Fruit fly (Drosophila melanogaster) whole organism: Measurements from ENCODE around the gene Rab1.

Source experiments
- Dll ChIP-seq: fragments of >200 bp; optimal IDR thresholded peaks from 2 replicates; lab custom pipeline; 2017
- EcR ChIP-seq, 2 experiments: fragments of >200 bp; optimal IDR thresholded peaks; 2 replicates each; lab custom pipeline; 2017; ENCODE audit warnings: missing biosample characterization in 2 of 2, missing genetic modification characterization in 2 of 2, missing genetic modification reagents in 2 of 2
- pan ChIP-seq: fragments of >200 bp; optimal IDR thresholded peaks from 2 replicates; lab custom pipeline; 2017
- psq ChIP-seq: fragments of >200 bp; optimal IDR thresholded peaks from 2 replicates; lab custom pipeline; 2017

- TF ChIP-seq psq (lab: Kevin White, UChicago), result no peak
- TF ChIP-seq pan (lab: Kevin White, UChicago), result no peak
- no peak for TF ChIP-seq Dll (lab: Kevin White, UChicago)
- no peak for TF ChIP-seq EcR (GFP tag; optimal IDR thresholded peaks at IDR 0.05; lab: Kevin White, UChicago)
Observed at dm6 chr3R:21295004-21295403, 26.1 kb upstream of the Rab1 start.
